Fruit fly (Drosophila melanogaster) whole organism, embryonic: ENCODE results near the gene CG18081.
A peak's percentile ranks its signal among the peaks of the same experiment; 100 is the strongest.

Source experiments
- Asciz ChIP-seq: fragments of 200-800 bp; sonication (Bioruptor generic); optimal IDR thresholded peaks from 2 replicates; lab custom pipeline; 2017; ENCODE audit warnings: missing biosample characterization, mild to moderate bottlenecking, missing genetic modification characterization, missing genetic modification reagents
- CG14710 ChIP-seq: fragments of 200-800 bp; sonication (Bioruptor generic); optimal IDR thresholded peaks from 3 replicates; lab custom pipeline; 2019; ENCODE audit warnings: missing biosample characterization, mild to moderate bottlenecking, missing genetic modification characterization, moderate library complexity
- CG15011 ChIP-seq: fragments of 200-800 bp; sonication (Bioruptor generic); optimal IDR thresholded peaks from 3 replicates; lab custom pipeline; 2018; ENCODE audit warnings: missing biosample characterization, mild to moderate bottlenecking, missing genetic modification characterization
- CG15269 ChIP-seq: fragments of 200-800 bp; sonication (Bioruptor generic); optimal IDR thresholded peaks from 2 replicates; lab custom pipeline; 2018; ENCODE audit warnings: missing biosample characterization, mild to moderate bottlenecking, missing genetic modification characterization, moderate library complexity
- CG16779 ChIP-seq: fragments of 200-800 bp; sonication (Bioruptor generic); IDR thresholded peaks from 2 replicates; pipeline ENCODE4 v1.3.6; 2022; ENCODE audit warnings: missing biosample characterization, missing genetic modification characterization
- CG1832 ChIP-seq: fragments of 200-800 bp; sonication (Bioruptor generic); optimal IDR thresholded peaks from 2 replicates; lab custom pipeline; 2017; ENCODE audit warnings: missing biosample characterization, mild to moderate bottlenecking, missing genetic modification characterization, inconsistent platforms
- CG30403 ChIP-seq: fragments of 200-800 bp; sonication (Bioruptor generic); optimal IDR thresholded peaks from 3 replicates; lab custom pipeline; 2016; ENCODE audit warnings: missing biosample characterization, missing genetic modification characterization
- CG32767 ChIP-seq: fragments of 200-800 bp; sonication (Bioruptor generic); IDR thresholded peaks from 2 replicates; pipeline ENCODE4 v1.3.6; 2022; ENCODE audit warnings: missing biosample characterization, missing genetic modification characterization
- CG32772 ChIP-seq: fragments of 200-800 bp; sonication (Bioruptor generic); IDR thresholded peaks from 2 replicates; pipeline ENCODE4 v1.3.6; 2022; ENCODE audit warnings: missing biosample characterization, missing genetic modification characterization
- CG3281 ChIP-seq: fragments of 200-800 bp; sonication (Bioruptor generic); optimal IDR thresholded peaks from 3 replicates; lab custom pipeline; 2017; ENCODE audit warnings: missing biosample characterization, mild to moderate bottlenecking, missing genetic modification characterization
- CG33557 ChIP-seq: fragments of 200-800 bp; sonication (Bioruptor generic); optimal IDR thresholded peaks from 2 replicates; lab custom pipeline; 2019; ENCODE audit warnings: missing biosample characterization, mild to moderate bottlenecking, missing genetic modification characterization, moderate library complexity
- CG3995 ChIP-seq: fragments of 200-800 bp; sonication (Bioruptor generic); optimal IDR thresholded peaks from 3 replicates; lab custom pipeline; 2016; ENCODE audit warnings: missing biosample characterization, missing genetic modification characterization
- CG4820 ChIP-seq: fragments of 200-800 bp; sonication (Bioruptor generic); optimal IDR thresholded peaks from 3 replicates; lab custom pipeline; 2016; ENCODE audit warnings: missing biosample characterization, missing genetic modification characterization
- CG6854 ChIP-seq: fragments of 200-800 bp; sonication (Bioruptor generic); optimal IDR thresholded peaks from 3 replicates; lab custom pipeline; 2017; ENCODE audit warnings: missing biosample characterization, mild to moderate bottlenecking, missing genetic modification characterization
- CG7372 ChIP-seq: fragments of 200-800 bp; sonication (Bioruptor generic); IDR thresholded peaks from 2 replicates; pipeline ENCODE4 v1.3.6; 2022; ENCODE audit warnings: missing biosample characterization, missing genetic modification characterization
- CG7839 ChIP-seq: fragments of 200-800 bp; sonication (Bioruptor generic); optimal IDR thresholded peaks from 3 replicates; lab custom pipeline; 2018; ENCODE audit warnings: missing biosample characterization, mild to moderate bottlenecking, missing genetic modification characterization, moderate library complexity
- CkIIα-i1 ChIP-seq: fragments of 200-800 bp; sonication (Bioruptor generic); IDR thresholded peaks from 2 replicates; pipeline ENCODE4 v1.3.6; 2022; ENCODE audit warnings: missing biosample characterization, missing genetic modification characterization
- Dbx ChIP-seq: fragments of 200-800 bp; sonication (Bioruptor generic); IDR thresholded peaks from 3 replicates; pipeline ENCODE4 v1.3.6; 2022; ENCODE audit warnings: missing biosample characterization, missing genetic modification characterization
- Dip3 ChIP-seq: fragments of 200-800 bp; sonication (Bioruptor generic); optimal IDR thresholded peaks from 3 replicates; lab custom pipeline; 2016; ENCODE audit warnings: missing biosample characterization, missing genetic modification characterization
- Ets65A ChIP-seq: fragments of 200-800 bp; sonication (Bioruptor generic); peaks from one replicate; lab custom pipeline; 2016; ENCODE audit warnings: missing biosample characterization, missing genetic modification characterization
- Fer2 ChIP-seq: fragments of 200-800 bp; sonication (Bioruptor generic); optimal IDR thresholded peaks from 2 replicates; lab custom pipeline; 2018; ENCODE audit warnings: missing biosample characterization, mild to moderate bottlenecking, missing genetic modification characterization, moderate library complexity
- H2.0 ChIP-seq: fragments of 200-800 bp; sonication (Bioruptor generic); IDR thresholded peaks from 2 replicates; pipeline ENCODE4 v1.3.6; 2022; ENCODE audit warnings: missing biosample characterization, missing genetic modification characterization
- HHEX ChIP-seq: fragments of 200-800 bp; sonication (Bioruptor generic); optimal IDR thresholded peaks from 3 replicates; lab custom pipeline; 2017; ENCODE audit warnings: missing biosample characterization, mild to moderate bottlenecking, missing genetic modification characterization, missing genetic modification reagents
- HLHmδ ChIP-seq: fragments of 200-800 bp; sonication (Bioruptor generic); optimal IDR thresholded peaks from 2 replicates; lab custom pipeline; 2018; ENCODE audit warnings: missing biosample characterization, mild to moderate bottlenecking, missing genetic modification characterization, moderate library complexity
- HmgZ ChIP-seq: fragments of 200-800 bp; sonication (Bioruptor generic); optimal IDR thresholded peaks from 2 replicates; lab custom pipeline; 2018; ENCODE audit warnings: missing biosample characterization, mild to moderate bottlenecking, missing genetic modification characterization
- Hmr ChIP-seq: fragments of 200-800 bp; sonication (Bioruptor generic); optimal IDR thresholded peaks from 3 replicates; lab custom pipeline; 2017; ENCODE audit warnings: mild to moderate bottlenecking, missing biosample characterization, missing genetic modification reagents, missing genetic modification characterization
- NC2β ChIP-seq: fragments of 200-800 bp; sonication (Bioruptor generic); optimal IDR thresholded peaks from 2 replicates; lab custom pipeline; 2016; ENCODE audit warnings: missing biosample characterization, missing genetic modification characterization
- Optix ChIP-seq: fragments of 200-800 bp; sonication (Bioruptor generic); IDR thresholded peaks from 3 replicates; pipeline ENCODE4 v1.3.6; 2022; ENCODE audit warnings: missing biosample characterization, missing genetic modification characterization
- PHDP ChIP-seq: fragments of 200-800 bp; sonication (Bioruptor generic); optimal IDR thresholded peaks from 3 replicates; lab custom pipeline; 2018; ENCODE audit warnings: missing biosample characterization, mild to moderate bottlenecking, missing genetic modification characterization, moderate library complexity
- Sox102F ChIP-seq: fragments of 200-800 bp; sonication (Bioruptor generic); optimal IDR thresholded peaks from 2 replicates; lab custom pipeline; 2018; ENCODE audit warnings: missing biosample characterization, mild to moderate bottlenecking, missing genetic modification characterization, moderate library complexity
- Stat92E ChIP-seq, 3 experiments: fragments of >200 bp in 2 of 3; fragments of 200-800 bp in 1 of 3; sonication (Bioruptor generic) in 1 of 3; optimal IDR thresholded peaks; 2 replicates each; lab custom pipeline; 2017 to 2019; ENCODE audit warnings: missing biosample characterization in 3 of 3, missing genetic modification characterization in 3 of 3, mild to moderate bottlenecking in 1 of 3, moderate library complexity in 1 of 3
- ac ChIP-seq: fragments of 200-800 bp; sonication (Bioruptor generic); optimal IDR thresholded peaks from 3 replicates; lab custom pipeline; 2017; ENCODE audit warnings: missing biosample characterization, mild to moderate bottlenecking, missing genetic modification characterization
- bbx ChIP-seq: fragments of 200-800 bp; sonication (Bioruptor generic); IDR thresholded peaks from 2 replicates; pipeline ENCODE4 v1.3.6; 2022; ENCODE audit warnings: missing biosample characterization, missing genetic modification characterization; ENCODE audit not compliant: partially characterized antibody
- cas ChIP-seq: fragments of 200-800 bp; sonication (Bioruptor generic); IDR thresholded peaks from 2 replicates; pipeline ENCODE4 v1.3.6; 2022; ENCODE audit warnings: missing biosample characterization, missing genetic modification characterization
- chif ChIP-seq, 2 experiments: fragments of 200-800 bp; sonication (Bioruptor generic); optimal IDR thresholded peaks; 3 replicates each; lab custom pipeline; 2016; ENCODE audit warnings: missing biosample characterization in 2 of 2, missing genetic modification characterization in 2 of 2
- dmrt99B ChIP-seq: fragments of 200-800 bp; sonication (Bioruptor generic); optimal IDR thresholded peaks from 2 replicates; lab custom pipeline; 2018; ENCODE audit warnings: missing biosample characterization, mild to moderate bottlenecking, missing genetic modification characterization, moderate library complexity
- dysf ChIP-seq: fragments of 200-800 bp; sonication (Bioruptor generic); IDR thresholded peaks from 3 replicates; pipeline ENCODE4 v1.3.6; 2022; ENCODE audit warnings: missing biosample characterization, missing genetic modification characterization
- ewg ChIP-seq: fragments of 200-800 bp; sonication (Bioruptor generic); optimal IDR thresholded peaks from 3 replicates; lab custom pipeline; 2017; ENCODE audit warnings: mild to moderate bottlenecking, missing biosample characterization, missing genetic modification reagents, missing genetic modification characterization
- gcm2 ChIP-seq: fragments of 200-800 bp; sonication (Bioruptor generic); optimal IDR thresholded peaks from 2 replicates; lab custom pipeline; 2016; ENCODE audit warnings: missing biosample characterization, missing genetic modification characterization
- hkb ChIP-seq, 2 experiments: fragments of 200-800 bp in 1 of 2; fragments of >200 bp in 1 of 2; sonication (Bioruptor generic) in 1 of 2; IDR thresholded peaks in 1 of 2; optimal IDR thresholded peaks in 1 of 2; 2 replicates each; pipeline versions ENCODE4 v1.3.6 to Lab custom; 2017 to 2022; ENCODE audit warnings: missing biosample characterization in 1 of 2, missing genetic modification characterization in 1 of 2
- maf-S ChIP-seq: fragments of 200-800 bp; sonication (Bioruptor generic); optimal IDR thresholded peaks from 2 replicates; lab custom pipeline; 2016; ENCODE audit warnings: missing biosample characterization, missing genetic modification characterization
- psq ChIP-seq: fragments of 200-800 bp; sonication (Bioruptor generic); optimal IDR thresholded peaks from 2 replicates; lab custom pipeline; 2017; ENCODE audit warnings: missing biosample characterization, missing genetic modification characterization
- scrt ChIP-seq: fragments of 200-800 bp; sonication (Bioruptor generic); optimal IDR thresholded peaks from 2 replicates; lab custom pipeline; 2018; ENCODE audit warnings: missing biosample characterization, mild to moderate bottlenecking, missing genetic modification characterization, moderate library complexity
- sim ChIP-seq: fragments of 200-800 bp; sonication (Bioruptor generic); IDR thresholded peaks from 2 replicates; pipeline ENCODE4 v1.3.6; 2022; ENCODE audit warnings: missing biosample characterization, missing genetic modification characterization
- tna ChIP-seq: fragments of 200-800 bp; sonication (Bioruptor generic); IDR thresholded peaks from 2 replicates; pipeline ENCODE4 v1.3.6; 2022; ENCODE audit warnings: missing biosample characterization, missing genetic modification characterization; ENCODE audit not compliant: partially characterized antibody
- tup ChIP-seq: fragments of 200-800 bp; sonication (Bioruptor generic); optimal IDR thresholded peaks from 2 replicates; lab custom pipeline; 2016; ENCODE audit warnings: missing biosample characterization, mild to moderate bottlenecking, missing genetic modification characterization, moderate library complexity
- unc-4 ChIP-seq: fragments of 200-800 bp; sonication (Bioruptor generic); IDR thresholded peaks from 2 replicates; pipeline ENCODE4 v1.3.6; 2022; ENCODE audit warnings: missing biosample characterization, missing genetic modification characterization; ENCODE audit not compliant: partially characterized antibody
- unpg ChIP-seq: fragments of 200-800 bp; sonication (Bioruptor generic); optimal IDR thresholded peaks from 3 replicates; lab custom pipeline; 2018; ENCODE audit warnings: missing biosample characterization, mild to moderate bottlenecking, missing genetic modification characterization, moderate library complexity
- wdn ChIP-seq: fragments of 200-800 bp; sonication (Bioruptor generic); IDR thresholded peaks from 2 replicates; pipeline ENCODE4 v1.3.6; 2022; ENCODE audit warnings: missing biosample characterization, missing genetic modification characterization
- z ChIP-seq: fragments of 200-800 bp; sonication (Bioruptor generic); IDR thresholded peaks from 3 replicates; pipeline ENCODE4 v1.3.6; 2022; ENCODE audit warnings: missing biosample characterization, missing genetic modification characterization

CG18081 gene

dm6 chr3L:15794311-15794710 is 40.9 kb downstream of the CG18081 start (continued):
- TF ChIP-seq scrt (GFP tag; lab: Kevin White, UChicago): peak; percentile 60
- TF ChIP-seq ewg (GFP tag; lab: Kevin White, UChicago): peak; percentile 15
- peak; percentile 16 for TF ChIP-seq dmrt99B (tag; lab: Kevin White, UChicago)
- TF ChIP-seq CkIIα-i1 (GFP tag; lab: Robert Waterston, UW): no peak
- no peak for TF ChIP-seq CG16779 (GFP tag; lab: Robert Waterston, UW)
- peak; percentile 94 for TF ChIP-seq Ets65A (GFP tag; lab: Kevin White, UChicago)
- TF ChIP-seq H2.0 (GFP tag; lab: Robert Waterston, UW): peak; percentile 34
- TF ChIP-seq HmgZ (tag; lab: Kevin White, UChicago): no peak
- TF ChIP-seq CG3995 (GFP tag; lab: Kevin White, UChicago): no peak
- TF ChIP-seq Asciz: no peak
- TF ChIP-seq CG7372 (GFP tag; lab: Robert Waterston, UW): no peak
- TF ChIP-seq wdn (GFP tag; lab: Robert Waterston, UW): no peak; the same call in none of the 2 replicates
- TF ChIP-seq sim (GFP tag; lab: Robert Waterston, UW): no peak
- TF ChIP-seq CG32767: peak; percentile 52; the same call in 1 of the 2 replicates
- TF ChIP-seq Sox102F: peak; percentile 30
- TF ChIP-seq unc-4: no peak
- no peak for TF ChIP-seq HHEX (GFP tag; lab: Kevin White, UChicago)
- peak; percentile 58 for TF ChIP-seq ac (GFP tag; lab: Kevin White, UChicago)
- 0 out of 3 replicates have a peak, but pooled peaks have one; percentile 28 for TF ChIP-seq dysf (GFP tag; lab: Robert Waterston, UW)
- TF ChIP-seq cas: no peak
- no peak for TF ChIP-seq Stat92E (GFP tag; optimal IDR thresholded peaks at IDR 0.05; lab: Kevin White, UChicago)
- TF ChIP-seq CG30403 (GFP tag; lab: Kevin White, UChicago): peak; percentile 44
- peak; percentile 33 for TF ChIP-seq unpg (GFP tag; lab: Kevin White, UChicago)
- no peak for TF ChIP-seq z (GFP tag; lab: Robert Waterston, UW)
- peak; percentile 12 for TF ChIP-seq tup (GFP tag; lab: Kevin White, UChicago)
- TF ChIP-seq maf-S: no peak
- TF ChIP-seq Optix (GFP tag; lab: Robert Waterston, UW): no peak
- TF ChIP-seq gcm2 (GFP tag; lab: Kevin White, UChicago): no peak
- peak; percentile 23 for TF ChIP-seq PHDP (tag; lab: Kevin White, UChicago)
- no peak for TF ChIP-seq CG15011 (GFP tag; lab: Kevin White, UChicago)
- 0 out of 3 replicates have a peak, but pooled peaks have one; percentile 36 for TF ChIP-seq Dbx (GFP tag; lab: Robert Waterston, UW)
- TF ChIP-seq CG3281 (GFP tag; lab: Kevin White, UChicago): no peak
- no peak for TF ChIP-seq tna (GFP tag; lab: Robert Waterston, UW)
- TF ChIP-seq psq: no peak
- TF ChIP-seq HLHmδ (GFP tag; lab: Kevin White, UChicago): no peak
- TF ChIP-seq bbx (GFP tag; lab: Robert Waterston, UW): no peak
- no peak for TF ChIP-seq CG6854 (GFP tag; lab: Kevin White, UChicago)
- no peak for TF ChIP-seq CG15269 (tag; lab: Kevin White, UChicago)
- TF ChIP-seq CG7839 (tag; lab: Kevin White, UChicago): peak; percentile 34
- TF ChIP-seq hkb (optimal IDR thresholded peaks at IDR 0.05; lab: Kevin White, UChicago): no peak
- TF ChIP-seq hkb (GFP tag; IDR thresholded peaks at IDR 0.05; lab: Robert Waterston, UW): peak; percentile 37; the same call in 1 of the 2 replicates
- peak; percentile 26 to 68 for TF ChIP-seq chif (GFP tag; optimal IDR thresholded peaks at IDR 0.05; lab: Kevin White, UChicago)
- no peak for TF ChIP-seq CG32772 (GFP tag; lab: Robert Waterston, UW)
- TF ChIP-seq CG1832: no peak
- TF ChIP-seq CG4820 (GFP tag; lab: Kevin White, UChicago): peak; percentile 51
- TF ChIP-seq Hmr (GFP tag; lab: Kevin White, UChicago): peak; percentile 29
- TF ChIP-seq CG14710: peak; percentile 41
- TF ChIP-seq Fer2: no peak
- no peak for TF ChIP-seq Dip3
- TF ChIP-seq CG33557 (GFP tag; lab: Kevin White, UChicago): peak; percentile 25
- peak; percentile 7 for TF ChIP-seq NC2β (GFP tag; lab: Kevin White, UChicago)
